3 fruit fly cellular contexts compared by ENCODE assay signal in genomic region chr3R:20592517-20593462, dm6.
A peak's percentile ranks its signal among the peaks of the same experiment; 100 is the strongest.
TF ChIP-seq lines count a peak whose summit lies in the region.

TSS of gene Pus1 (minus strand) at chr3R:20592671.
TSS of gene bon (plus strand) at chr3R:20593139.

TF ChIP-seq in whole organism, embryonic, 481 proteins besides CTCF, POLR2A, EP300 and RAD21 (continued from another document and continues in another):
- no peak for TF ChIP-seq croc (GFP tag; conservative IDR thresholded peaks at IDR 0.05; lab: Robert Waterston, UW)
- TF ChIP-seq CG4360 (GFP tag; IDR thresholded peaks at IDR 0.05; lab: Robert Waterston, UW): no peak
- TF ChIP-seq CG8290 (GFP tag; optimal IDR thresholded peaks at IDR 0.05; lab: Kevin White, UChicago): no peak
- TF ChIP-seq CG8290 (tag; optimal IDR thresholded peaks at IDR 0.05; lab: Kevin White, UChicago): peak in 1 of 2 experiments; percentile 67
- peak; percentile 1; the same call in 1 of the 3 replicates for TF ChIP-seq otp (GFP tag; IDR thresholded peaks at IDR 0.05; lab: Robert Waterston, UW)
- TF ChIP-seq CG17829 (tag; optimal IDR thresholded peaks at IDR 0.05; lab: Kevin White, UChicago): peak; percentile 8
- TF ChIP-seq gt (GFP tag; IDR thresholded peaks at IDR 0.05; lab: Robert Waterston, UW): no peak
- TF ChIP-seq gce (GFP tag; IDR thresholded peaks at IDR 0.05; lab: Robert Waterston, UW): no peak
- TF ChIP-seq lab (GFP tag; optimal IDR thresholded peaks at IDR 0.05; lab: Kevin White, UChicago): no peak
- TF ChIP-seq CG4617 (GFP tag; optimal IDR thresholded peaks at IDR 0.05; lab: Kevin White, UChicago; ENCODE audit: borderline replicate concordance): peak; percentile 52
- TF ChIP-seq lov (optimal IDR thresholded peaks at IDR 0.05; lab: Kevin White, UChicago): no peak
- TF ChIP-seq lov (GFP tag; IDR thresholded peaks at IDR 0.05; lab: Robert Waterston, UW): no peak
- no peak for TF ChIP-seq bowl (GFP tag; IDR thresholded peaks at IDR 0.05; lab: Robert Waterston, UW)
- no peak for TF ChIP-seq run (tag; optimal IDR thresholded peaks at IDR 0.05; lab: Kevin White, UChicago)
- peak; percentile 14; the same call in 1 of the 3 replicates for TF ChIP-seq CG16813 (GFP tag; IDR thresholded peaks at IDR 0.05; lab: Robert Waterston, UW; ENCODE audit: partially characterized antibody)
- TF ChIP-seq Myb (GFP tag; optimal IDR thresholded peaks at IDR 0.05; lab: Kevin White, UChicago): peak; percentile 65
- no peak for TF ChIP-seq psq (GFP tag; optimal IDR thresholded peaks at IDR 0.05; lab: Kevin White, UChicago)
- TF ChIP-seq CG17912 (GFP tag; optimal IDR thresholded peaks at IDR 0.05; lab: Kevin White, UChicago): peak; percentile 28
- peak; percentile 43 for TF ChIP-seq Hsf (GFP tag; optimal IDR thresholded peaks at IDR 0.05; lab: Kevin White, UChicago)
- no peak for TF ChIP-seq dati (GFP tag; IDR thresholded peaks at IDR 0.05; lab: Robert Waterston, UW)
- no peak for TF ChIP-seq CG5180 (GFP tag; optimal IDR thresholded peaks at IDR 0.05; lab: Kevin White, UChicago)
- no peak for TF ChIP-seq CG7372 (GFP tag; IDR thresholded peaks at IDR 0.05; lab: Robert Waterston, UW)
- TF ChIP-seq Dp (GFP tag; optimal IDR thresholded peaks at IDR 0.05; lab: Kevin White, UChicago): peak; percentile 35
- TF ChIP-seq gro (GFP tag; optimal IDR thresholded peaks at IDR 0.05; lab: Kevin White, UChicago): no peak
- TF ChIP-seq CG4854 (GFP tag; optimal IDR thresholded peaks at IDR 0.05; lab: Kevin White, UChicago): no peak
- no peak for TF ChIP-seq CG9876 (GFP tag; optimal IDR thresholded peaks at IDR 0.05; lab: Kevin White, UChicago)
- TF ChIP-seq ap (GFP tag; IDR thresholded peaks at IDR 0.05; lab: Robert Waterston, UW): no peak
- 0 out of 2 replicates have a peak, but pooled peaks have one; percentile 10 for TF ChIP-seq Atf6 (GFP tag; IDR thresholded peaks at IDR 0.05; lab: Robert Waterston, UW)
- TF ChIP-seq Dip2 (GFP tag; IDR thresholded peaks at IDR 0.05; lab: Robert Waterston, UW): no peak
- TF ChIP-seq Ets65A (GFP tag; lab: Kevin White, UChicago): peak; percentile 51
- TF ChIP-seq CG4707 (GFP tag; optimal IDR thresholded peaks at IDR 0.05; lab: Kevin White, UChicago): no peak
- no peak for TF ChIP-seq wek (GFP tag; optimal IDR thresholded peaks at IDR 0.05; lab: Kevin White, UChicago)
- peak; percentile 87 for TF ChIP-seq Med (GFP tag; lab: Kevin White, UChicago)
- no peak for TF ChIP-seq CoRest (tag; optimal IDR thresholded peaks at IDR 0.05; lab: Kevin White, UChicago)
- peak; percentile 39; the same call in 1 of the 2 replicates for TF ChIP-seq CG13287 (GFP tag; IDR thresholded peaks at IDR 0.05; lab: Robert Waterston, UW; ENCODE audit: partially characterized antibody)
- no peak for TF ChIP-seq peb (GFP tag; IDR thresholded peaks at IDR 0.05; lab: Robert Waterston, UW)
- peak; percentile 1 for TF ChIP-seq CG7839 (tag; optimal IDR thresholded peaks at IDR 0.05; lab: Kevin White, UChicago)
- no peak for TF ChIP-seq Rx (GFP tag; IDR thresholded peaks at IDR 0.05; lab: Robert Waterston, UW)
- TF ChIP-seq CG4328 (GFP tag; optimal IDR thresholded peaks at IDR 0.05; lab: Kevin White, UChicago): no peak
- TF ChIP-seq eve (GFP tag; optimal IDR thresholded peaks at IDR 0.05; lab: Kevin White, UChicago): no peak
- no peak for TF ChIP-seq ATbp (GFP tag; optimal IDR thresholded peaks at IDR 0.05; lab: Kevin White, UChicago)
- TF ChIP-seq CG18764 (GFP tag; optimal IDR thresholded peaks at IDR 0.05; lab: Kevin White, UChicago): peak; percentile 97
- no peak for TF ChIP-seq CG9609 (GFP tag; optimal IDR thresholded peaks at IDR 0.05; lab: Kevin White, UChicago)
- TF ChIP-seq nerfin-1 (tag; optimal IDR thresholded peaks at IDR 0.05; lab: Kevin White, UChicago): peak; percentile 90
- TF ChIP-seq Sry-β (GFP tag; optimal IDR thresholded peaks at IDR 0.05; lab: Kevin White, UChicago): no peak

TF ChIP-seq in whole organism, prepupa, 60 proteins besides CTCF, POLR2A, EP300 and RAD21 (continued from another document):
- TF ChIP-seq Smox (GFP tag; optimal IDR thresholded peaks at IDR 0.05; lab: Kevin White, UChicago) (peak; percentile 16), Hr4 (GFP tag; optimal IDR thresholded peaks at IDR 0.05; lab: Kevin White, UChicago) (no peak), topi (GFP tag; optimal IDR thresholded peaks at IDR 0.05; lab: Kevin White, UChicago) (peak; percentile 3), CG31627 (GFP tag; optimal IDR thresholded peaks at IDR 0.05; lab: Kevin White, UChicago) (peak; percentile 30), lz (GFP tag; optimal IDR thresholded peaks at IDR 0.05; lab: Kevin White, UChicago) (peak; percentile 53), CG6792 (GFP tag; optimal IDR thresholded peaks at IDR 0.05; lab: Kevin White, UChicago) (no peak), Eip78C (GFP tag; lab: Kevin White, UChicago) (peak; percentile 65), CG3032 (tag; optimal IDR thresholded peaks at IDR 0.05; lab: Kevin White, UChicago) (peak; percentile 33), dac (GFP tag; optimal IDR thresholded peaks at IDR 0.05; lab: Kevin White, UChicago) (no peak), CG4318 (GFP tag; optimal IDR thresholded peaks at IDR 0.05; lab: Kevin White, UChicago) (no peak), achi (GFP tag; optimal IDR thresholded peaks at IDR 0.05; lab: Kevin White, UChicago) (no peak), pdm3 (GFP tag; optimal IDR thresholded peaks at IDR 0.05; lab: Kevin White, UChicago) (peak; percentile 12), CG1621 (tag; optimal IDR thresholded peaks at IDR 0.05; lab: Kevin White, UChicago) (peak; percentile 58), fkh (GFP tag; optimal IDR thresholded peaks at IDR 0.05; lab: Kevin White, UChicago) (peak; percentile 57), Sox15 (GFP tag; optimal IDR thresholded peaks at IDR 0.05; lab: Kevin White, UChicago) (no peak)

TF ChIP-seq in whole organism, wandering third instar larva, 38 proteins besides CTCF, POLR2A, EP300 and RAD21 (continued from another document):
- TF ChIP-seq CG32264 (GFP tag; optimal IDR thresholded peaks at IDR 0.05; lab: Kevin White, UChicago): no peak
TF ChIP-seq in whole organism, wandering third instar larva: peak in this region for 16.
